Worm (Caenorhabditis elegans) whole organism, late embryonic: ENCODE measurements around the gene talp-3.

Source experiments
- dmd-4 ChIP-seq: sonication (generic microtip); optimal IDR thresholded peaks from 2 replicates; lab custom pipeline; 2016; ENCODE audit warnings: borderline replicate concordance, missing genetic modification characterization, missing compliant biosample characterization
- fkh-10 ChIP-seq: fragments of 150-350 bp; optimal IDR thresholded peaks from 2 replicates; lab custom pipeline; 2014; ENCODE audit warnings: missing biosample characterization, missing genetic modification reagents, missing genetic modification characterization

- TF ChIP-seq dmd-4 (tag; lab: Kevin White, UChicago) (no peak), fkh-10 (GFP tag; lab: Kevin White, UChicago) (no peak)
These were observed 58.9 kb downstream of the talp-3 start for ce11 chrIV:14594249-14594648.
